Worm (Caenorhabditis elegans): ENCODE data around the gene ctf-4.

Gene ctf-4

DNA sequence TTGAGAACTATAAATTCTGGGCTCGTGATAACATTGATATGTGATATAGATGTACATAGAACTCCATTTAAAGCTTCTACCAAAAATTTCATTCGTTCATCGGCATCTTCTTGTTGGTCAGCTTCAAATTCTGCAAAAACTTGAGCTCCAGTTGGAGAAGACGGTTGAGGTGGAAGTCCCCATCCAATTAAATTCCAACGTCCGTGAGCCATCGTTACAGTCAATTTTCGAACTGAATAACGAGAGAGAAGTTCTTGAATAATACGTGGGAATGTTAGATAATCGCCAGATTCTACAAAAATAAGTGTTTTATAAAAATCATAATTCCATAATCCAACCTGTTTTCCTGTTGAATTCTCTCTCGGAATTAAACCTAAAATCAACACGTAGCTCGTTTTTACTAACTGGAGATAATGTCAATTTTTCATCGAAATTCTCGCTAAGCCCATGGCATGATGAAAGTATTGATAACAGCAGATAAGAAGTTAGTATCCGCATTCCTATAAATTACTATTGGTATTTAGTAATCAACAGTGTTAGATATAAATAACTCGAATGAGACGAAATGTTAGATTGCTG, 6.9 kb downstream of the ctf-4 start, which contains the start of gene pigt-1 (continued):
- TF ChIP-seq ztf-11 (tag; optimal IDR thresholded peaks at IDR 0.05), result no peak
- TF ChIP-seq dmd-9 (GFP tag; IDR thresholded peaks at IDR 0.05), result no peak
- TF ChIP-seq hlh-11 (tag; optimal IDR thresholded peaks at IDR 0.05), result peak; percentile 5
- TF ChIP-seq unc-62 (GFP tag; optimal IDR thresholded peaks at IDR 0.05 in 1 of 2), result peak in 1 of 2 experiments; percentile 58
- no peak for TF ChIP-seq unc-62 (tag; optimal IDR thresholded peaks at IDR 0.05)
- TF ChIP-seq F44E2.7 (GFP tag; IDR thresholded peaks at IDR 0.05), result no peak
- no peak for TF ChIP-seq zag-1 (tag; optimal IDR thresholded peaks at IDR 0.05)
- no peak for TF ChIP-seq Y105C5A.15 (GFP tag; IDR thresholded peaks at IDR 0.05)
- TF ChIP-seq lin-38 (GFP tag; IDR thresholded peaks at IDR 0.05), result peak; percentile 34; the same call in 1 of the 2 replicates
- peak; percentile 15 for TF ChIP-seq nhr-102 (tag; optimal IDR thresholded peaks at IDR 0.05)
- no peak for TF ChIP-seq ZK337.2 (GFP tag; IDR thresholded peaks at IDR 0.05)
- TF ChIP-seq ctbp-1 (GFP tag; IDR thresholded peaks at IDR 0.05), result no peak
- TF ChIP-seq egl-27 (tag; optimal IDR thresholded peaks at IDR 0.05), result no peak
- TF ChIP-seq T26A8.4 (GFP tag; IDR thresholded peaks at IDR 0.05), result peak; percentile 42; the same call in 1 of the 2 replicates
- TF ChIP-seq mes-2 (tag; optimal IDR thresholded peaks at IDR 0.05; ENCODE audit: poor library complexity, severe bottlenecking), result peak; percentile 50

DNA sequence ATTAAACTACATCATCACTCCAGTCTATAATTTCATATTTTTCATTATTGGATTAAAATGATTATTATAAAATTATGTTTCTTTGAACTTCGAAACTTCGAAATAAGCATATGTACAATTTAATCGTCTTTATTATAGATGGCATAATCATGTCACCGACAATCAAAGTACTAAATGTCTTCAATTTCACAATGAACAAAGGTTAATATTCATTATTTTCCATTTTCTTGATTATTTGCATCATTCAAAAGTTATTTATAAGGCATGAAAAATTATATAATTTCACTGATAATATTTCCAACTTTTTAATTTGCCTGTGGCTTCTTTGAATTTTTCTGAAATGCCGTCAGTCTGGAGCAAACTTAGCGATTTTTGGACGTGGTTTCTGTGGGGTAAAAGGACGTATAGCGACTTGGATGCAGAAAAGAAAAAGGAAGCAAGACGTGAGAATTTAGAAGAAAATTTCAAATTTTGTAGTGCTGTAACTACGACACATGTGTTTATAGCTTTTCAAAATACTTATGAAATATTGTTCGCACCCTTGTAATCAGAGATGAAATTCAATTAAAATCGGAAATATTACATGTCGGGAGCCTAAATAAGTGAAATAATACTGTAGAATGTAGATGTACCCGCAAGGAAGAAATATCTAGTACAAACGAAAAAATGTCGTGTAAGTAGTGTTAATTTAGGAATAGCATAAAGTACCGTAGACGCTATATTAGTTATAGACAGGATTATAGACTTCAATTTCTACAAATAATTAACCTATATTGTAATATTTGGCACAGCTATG, 9.5 kb downstream of the ctf-4 start, which contains the start of gene F17C11.13:
F17C11.13 (plus strand) TSS at position 243 of the 796 bp plus-strand sequence.
- peak; percentile 8 for TF ChIP-seq hlh-11 (tag; optimal IDR thresholded peaks at IDR 0.05)
- peak; percentile 98 for TF ChIP-seq aha-1 (tag)
- no peak for TF ChIP-seq ceh-62 (tag; optimal IDR thresholded peaks at IDR 0.05)
- TF ChIP-seq daf-16 (GFP tag; optimal IDR thresholded peaks at IDR 0.05), result no peak
- peak; percentile 17 for TF ChIP-seq daf-16 (tag; optimal IDR thresholded peaks at IDR 0.05)
- no peak for TF ChIP-seq daf-12 (tag; optimal IDR thresholded peaks at IDR 0.05)
- TF ChIP-seq unc-62 (GFP tag; optimal IDR thresholded peaks at IDR 0.05 in 1 of 2), result peak in 1 of 2 experiments; percentile 97
- TF ChIP-seq unc-62 (tag; optimal IDR thresholded peaks at IDR 0.05), result no peak
- TF ChIP-seq nhr-77 (tag; optimal IDR thresholded peaks at IDR 0.05), result peak; percentile 39
- peak; percentile 59 for TF ChIP-seq mep-1 (tag; optimal IDR thresholded peaks at IDR 0.05)
- peak; percentile 39 for TF ChIP-seq pqm-1 (tag; optimal IDR thresholded peaks at IDR 0.05)
- TF ChIP-seq dmd-6 (GFP tag; IDR thresholded peaks at IDR 0.05), result peak; percentile 23; the same call in 1 of the 2 replicates
- no peak for TF ChIP-seq tra-1 (GFP tag; IDR thresholded peaks at IDR 0.05)
- 0 out of 2 replicates have a peak, but pooled peaks have one; percentile 19 for TF ChIP-seq zfp-3 (GFP tag; conservative IDR thresholded peaks at IDR 0.05)
- peak; percentile 36 for TF ChIP-seq dve-1 (tag; optimal IDR thresholded peaks at IDR 0.05; ENCODE audit: insufficient read depth)

DNA sequence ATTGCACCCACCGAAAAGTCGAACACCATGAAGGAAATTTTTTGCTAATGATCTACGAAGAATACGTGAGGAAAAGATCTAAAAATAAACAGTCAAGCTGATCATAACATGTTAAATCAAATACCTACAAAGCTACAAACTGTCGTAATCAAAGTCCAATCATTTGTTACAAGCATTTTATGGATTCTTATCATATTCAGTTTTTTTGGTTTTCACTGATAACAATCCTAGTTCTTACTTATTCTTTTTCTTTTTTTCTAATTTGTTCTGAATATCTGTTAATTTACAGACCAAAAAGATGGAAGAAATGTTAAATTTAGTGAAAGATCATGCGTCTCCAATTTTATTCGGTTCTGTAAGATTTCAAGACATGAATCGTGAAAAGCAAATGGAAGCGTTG, 10.5 kb downstream of the ctf-4 start, which contains the start of gene F17C11.6:
F17C11.6 (plus strand) TSS at position 290 of the 400 bp plus-strand sequence.
- TF ChIP-seq saeg-2 (GFP tag; IDR thresholded peaks at IDR 0.05) (no peak), dve-1 (tag; optimal IDR thresholded peaks at IDR 0.05; ENCODE audit: insufficient read depth) (peak; percentile 7), daf-16 (GFP tag; optimal IDR thresholded peaks at IDR 0.05) (no peak), daf-16 (tag; optimal IDR thresholded peaks at IDR 0.05) (peak; percentile 27), mxl-2 (GFP tag; conservative IDR thresholded peaks at IDR 0.05) (no peak), nhr-28 (tag; optimal IDR thresholded peaks at IDR 0.05) (no peak), ces-1 (GFP tag; optimal IDR thresholded peaks at IDR 0.05) (no peak), unc-130 (GFP tag; optimal IDR thresholded peaks at IDR 0.05) (no peak)

- TF ChIP-seq nhr-6 (tag; optimal IDR thresholded peaks at IDR 0.05) (no peak), nhr-48 (tag; optimal IDR thresholded peaks at IDR 0.05) (no peak)
These were observed 11.0 kb downstream of the ctf-4 start, which contains the start of gene clec-221 for ce11 chrV:10954334-10954733. TSS of gene clec-221 (minus strand) at chrV:10954434.

Data from whole organism, L4 larva.